Fruit fly (Drosophila melanogaster) whole organism, embryonic: ENCODE measurements around the gene g.

ENCODE experiments used
- Ada2b ChIP-seq: fragments of 200-800 bp; sonication (Bioruptor generic); IDR thresholded peaks from 2 replicates; pipeline ENCODE4 v1.3.6; 2022; ENCODE audit warnings: missing biosample characterization, missing genetic modification characterization
- CG10979 ChIP-seq: fragments of 200-800 bp; sonication (Bioruptor generic); optimal IDR thresholded peaks from 2 replicates; lab custom pipeline; 2018; ENCODE audit warnings: missing biosample characterization, mild to moderate bottlenecking, missing genetic modification characterization, moderate library complexity
- CG11504 ChIP-seq: fragments of 200-800 bp; sonication (Bioruptor generic); optimal IDR thresholded peaks from 3 replicates; lab custom pipeline; 2019; ENCODE audit warnings: missing biosample characterization, mild to moderate bottlenecking, missing genetic modification characterization, moderate library complexity
- CG11723 ChIP-seq: fragments of 200-800 bp; sonication (Bioruptor generic); optimal IDR thresholded peaks from 2 replicates; lab custom pipeline; 2017; ENCODE audit warnings: missing biosample characterization, mild to moderate bottlenecking, missing genetic modification characterization
- CG12659 ChIP-seq: fragments of 200-800 bp; sonication (Bioruptor generic); optimal IDR thresholded peaks from 3 replicates; lab custom pipeline; 2017; ENCODE audit warnings: mild to moderate bottlenecking, missing biosample characterization, missing genetic modification reagents, missing genetic modification characterization
- CG13296 ChIP-seq: fragments of 200-800 bp; sonication (Bioruptor generic); optimal IDR thresholded peaks from 3 replicates; lab custom pipeline; 2018; ENCODE audit warnings: missing biosample characterization, mild to moderate bottlenecking, missing genetic modification characterization
- CG17361 ChIP-seq: fragments of 200-800 bp; sonication (Bioruptor generic); IDR thresholded peaks from 3 replicates; pipeline ENCODE4 v1.3.6; 2022; ENCODE audit warnings: missing biosample characterization, missing genetic modification characterization
- CG18619 ChIP-seq: fragments of 200-800 bp; sonication (Bioruptor generic); optimal IDR thresholded peaks from 3 replicates; lab custom pipeline; 2017; ENCODE audit warnings: missing biosample characterization, mild to moderate bottlenecking, missing genetic modification characterization
- CG6254 ChIP-seq: fragments of 200-800 bp; sonication (Bioruptor generic); optimal IDR thresholded peaks from 3 replicates; lab custom pipeline; 2017; ENCODE audit warnings: mild to moderate bottlenecking, missing biosample characterization, missing genetic modification reagents, missing genetic modification characterization
- CG6689 ChIP-seq: fragments of 200-800 bp; sonication (Bioruptor generic); IDR thresholded peaks from 2 replicates; pipeline ENCODE4 v1.3.6; 2022; ENCODE audit warnings: missing biosample characterization, missing genetic modification characterization
- CG7556 ChIP-seq: fragments of 200-800 bp; sonication (Bioruptor generic); optimal IDR thresholded peaks from 2 replicates; lab custom pipeline; 2017; ENCODE audit warnings: missing biosample characterization, mild to moderate bottlenecking, missing genetic modification characterization
- CG7839 ChIP-seq: fragments of 200-800 bp; sonication (Bioruptor generic); optimal IDR thresholded peaks from 3 replicates; lab custom pipeline; 2018; ENCODE audit warnings: missing biosample characterization, mild to moderate bottlenecking, missing genetic modification characterization, moderate library complexity
- CG8290 ChIP-seq, 3 experiments: fragments of 200-800 bp; sonication (Bioruptor generic); optimal IDR thresholded peaks; 2 replicates each; lab custom pipeline; 2016 to 2019; ENCODE audit warnings: missing biosample characterization in 3 of 3, missing genetic modification characterization in 3 of 3, mild to moderate bottlenecking in 2 of 3, moderate library complexity in 1 of 3
- CG8359 ChIP-seq: fragments of 200-800 bp; sonication (Bioruptor generic); optimal IDR thresholded peaks from 2 replicates; lab custom pipeline; 2017; ENCODE audit warnings: missing biosample characterization, mild to moderate bottlenecking, missing genetic modification characterization, borderline replicate concordance
- CG8765 ChIP-seq: fragments of 200-800 bp; sonication (Bioruptor generic); IDR thresholded peaks from 2 replicates; pipeline ENCODE4 v1.3.6; 2022; ENCODE audit warnings: missing biosample characterization, missing genetic modification characterization
- CG8944 ChIP-seq: fragments of 200-800 bp; sonication (Bioruptor generic); optimal IDR thresholded peaks from 3 replicates; lab custom pipeline; 2016; ENCODE audit warnings: missing biosample characterization, missing genetic modification characterization
- CG9932 ChIP-seq: fragments of 200-800 bp; sonication (Bioruptor generic); IDR thresholded peaks from 2 replicates; pipeline ENCODE4 v1.3.6; 2022; ENCODE audit warnings: missing biosample characterization, missing genetic modification characterization
- CHES-1-like ChIP-seq: fragments of 200-800 bp; sonication (Bioruptor generic); optimal IDR thresholded peaks from 2 replicates; lab custom pipeline; 2016; ENCODE audit warnings: missing biosample characterization, missing genetic modification characterization
- Ets65A ChIP-seq: fragments of 200-800 bp; sonication (Bioruptor generic); peaks from one replicate; lab custom pipeline; 2016; ENCODE audit warnings: missing biosample characterization, missing genetic modification characterization
- Fer1 ChIP-seq: fragments of 200-800 bp; sonication (Bioruptor generic); optimal IDR thresholded peaks from 2 replicates; lab custom pipeline; 2017; ENCODE audit warnings: missing biosample characterization, mild to moderate bottlenecking, missing genetic modification characterization
- Gsc ChIP-seq: fragments of 200-800 bp; sonication (Bioruptor generic); IDR thresholded peaks from 2 replicates; pipeline ENCODE4 v1.3.6; 2022; ENCODE audit warnings: missing biosample characterization, missing genetic modification characterization
- HHEX ChIP-seq: fragments of 200-800 bp; sonication (Bioruptor generic); optimal IDR thresholded peaks from 3 replicates; lab custom pipeline; 2017; ENCODE audit warnings: missing biosample characterization, mild to moderate bottlenecking, missing genetic modification characterization, missing genetic modification reagents
- Hmr ChIP-seq: fragments of 200-800 bp; sonication (Bioruptor generic); optimal IDR thresholded peaks from 3 replicates; lab custom pipeline; 2017; ENCODE audit warnings: mild to moderate bottlenecking, missing biosample characterization, missing genetic modification reagents, missing genetic modification characterization
- Hr3 ChIP-seq: fragments of 200-800 bp; sonication (Bioruptor generic); optimal IDR thresholded peaks from 3 replicates; lab custom pipeline; 2016; ENCODE audit warnings: missing biosample characterization, missing genetic modification characterization
- Hr78 ChIP-seq, 2 experiments: fragments of 200-800 bp in 1 of 2; fragments of >200 bp in 1 of 2; sonication (Bioruptor generic) in 1 of 2; optimal IDR thresholded peaks; 2 replicates each; lab custom pipeline; 2017 to 2019; ENCODE audit warnings: missing biosample characterization in 2 of 2, missing genetic modification characterization in 2 of 2, mild to moderate bottlenecking in 1 of 2, moderate library complexity in 1 of 2
- Lim3 ChIP-seq: fragments of 200-800 bp; sonication (Bioruptor generic); IDR thresholded peaks from 2 replicates; pipeline ENCODE4 v1.3.6; 2022; ENCODE audit warnings: missing biosample characterization, missing genetic modification characterization
- Myb ChIP-seq: fragments of 200-800 bp; sonication (Bioruptor generic); optimal IDR thresholded peaks from 2 replicates; lab custom pipeline; 2016; ENCODE audit warnings: missing biosample characterization, missing genetic modification characterization
- PHDP ChIP-seq: fragments of 200-800 bp; sonication (Bioruptor generic); optimal IDR thresholded peaks from 3 replicates; lab custom pipeline; 2018; ENCODE audit warnings: missing biosample characterization, mild to moderate bottlenecking, missing genetic modification characterization, moderate library complexity
- al ChIP-seq: fragments of 200-800 bp; sonication (Bioruptor generic); IDR thresholded peaks from 2 replicates; pipeline ENCODE4 v1.3.6; 2022; ENCODE audit warnings: missing biosample characterization, missing genetic modification characterization
- bbx ChIP-seq: fragments of 200-800 bp; sonication (Bioruptor generic); IDR thresholded peaks from 2 replicates; pipeline ENCODE4 v1.3.6; 2022; ENCODE audit warnings: missing biosample characterization, missing genetic modification characterization; ENCODE audit not compliant: partially characterized antibody
- dmrt11E ChIP-seq: fragments of 200-800 bp; sonication (Bioruptor generic); optimal IDR thresholded peaks from 3 replicates; lab custom pipeline; 2018; ENCODE audit warnings: missing biosample characterization, mild to moderate bottlenecking, missing genetic modification characterization, moderate library complexity
- ems ChIP-seq: fragments of 200-800 bp; sonication (Bioruptor generic); optimal IDR thresholded peaks from 3 replicates; lab custom pipeline; 2016; ENCODE audit warnings: missing biosample characterization, missing genetic modification characterization
- ftz-f1 ChIP-seq: fragments of 200-800 bp; sonication (Bioruptor generic); optimal IDR thresholded peaks from 2 replicates; lab custom pipeline; 2016; ENCODE audit warnings: missing biosample characterization, missing genetic modification characterization
- gcm ChIP-seq: fragments of 200-800 bp; sonication (Bioruptor generic); optimal IDR thresholded peaks from 2 replicates; lab custom pipeline; 2019; ENCODE audit warnings: missing biosample characterization, mild to moderate bottlenecking, missing genetic modification characterization, moderate library complexity
- ind ChIP-seq: fragments of 200-800 bp; sonication (Bioruptor generic); optimal IDR thresholded peaks from 3 replicates; lab custom pipeline; 2016; ENCODE audit warnings: missing biosample characterization, missing genetic modification characterization
- klu ChIP-seq: fragments of 200-800 bp; sonication (Bioruptor generic); IDR thresholded peaks from 2 replicates; pipeline ENCODE4 v1.3.6; 2022; ENCODE audit warnings: missing biosample characterization, missing genetic modification characterization
- lilli ChIP-seq: fragments of 200-800 bp; sonication (Bioruptor generic); optimal IDR thresholded peaks from 3 replicates; lab custom pipeline; 2016; ENCODE audit warnings: missing biosample characterization, missing genetic modification characterization
- mam ChIP-seq: fragments of 200-800 bp; sonication (Bioruptor generic); optimal IDR thresholded peaks from 3 replicates; lab custom pipeline; 2016; ENCODE audit warnings: missing biosample characterization, missing genetic modification characterization
- pb ChIP-seq: fragments of 200-800 bp; sonication (Bioruptor generic); optimal IDR thresholded peaks from 3 replicates; lab custom pipeline; 2016; ENCODE audit warnings: missing biosample characterization, missing genetic modification characterization
- phol ChIP-seq: fragments of 200-800 bp; sonication (Bioruptor generic); optimal IDR thresholded peaks from 3 replicates; lab custom pipeline; 2018; ENCODE audit warnings: missing biosample characterization, mild to moderate bottlenecking, missing genetic modification characterization, moderate library complexity
- pnt ChIP-seq: fragments of 200-800 bp; sonication (Bioruptor generic); optimal IDR thresholded peaks from 3 replicates; lab custom pipeline; 2016; ENCODE audit warnings: missing biosample characterization, missing genetic modification characterization
- sd ChIP-seq: fragments of 200-800 bp; sonication (Bioruptor generic); optimal IDR thresholded peaks from 3 replicates; lab custom pipeline; 2018; ENCODE audit warnings: missing biosample characterization, mild to moderate bottlenecking, missing genetic modification characterization, moderate library complexity
- so ChIP-seq: fragments of 200-800 bp; sonication (Bioruptor generic); IDR thresholded peaks from 3 replicates; pipeline ENCODE4 v1.3.6; 2022; ENCODE audit warnings: missing biosample characterization, missing genetic modification characterization
- tgo ChIP-seq: fragments of 200-800 bp; sonication (Bioruptor generic); IDR thresholded peaks from 3 replicates; pipeline ENCODE4 v1.3.6; 2022; ENCODE audit warnings: missing biosample characterization, missing genetic modification characterization
- unpg ChIP-seq: fragments of 200-800 bp; sonication (Bioruptor generic); optimal IDR thresholded peaks from 3 replicates; lab custom pipeline; 2018; ENCODE audit warnings: missing biosample characterization, mild to moderate bottlenecking, missing genetic modification characterization, moderate library complexity
- z ChIP-seq: fragments of 200-800 bp; sonication (Bioruptor generic); IDR thresholded peaks from 3 replicates; pipeline ENCODE4 v1.3.6; 2022; ENCODE audit warnings: missing biosample characterization, missing genetic modification characterization
- zen ChIP-seq: fragments of 200-800 bp; sonication (Bioruptor generic); optimal IDR thresholded peaks from 3 replicates; lab custom pipeline; 2018; ENCODE audit warnings: missing biosample characterization, mild to moderate bottlenecking, missing genetic modification characterization, moderate library complexity

The g gene

dm6 chrX:13783958-13784907 lies 48.2 kb upstream of the g start (continued):
- no peak for TF ChIP-seq Lim3 (GFP tag; lab: Robert Waterston, UW)
- peak; percentile 17 for TF ChIP-seq Hmr (GFP tag; lab: Kevin White, UChicago)
- peak; percentile 23 for TF ChIP-seq CG8359
- 0 out of 2 replicates have a peak, but pooled peaks have one; percentile 13 for TF ChIP-seq CG9932 (GFP tag; lab: Robert Waterston, UW)
- TF ChIP-seq klu (GFP tag; lab: Robert Waterston, UW), result no peak
- TF ChIP-seq CG17361 (GFP tag; lab: Robert Waterston, UW), result peak; percentile 60; the same call in 2 of the 3 replicates
- TF ChIP-seq CG18619 (GFP tag; lab: Kevin White, UChicago), result peak; percentile 35
- peak; percentile 14 for TF ChIP-seq pnt (GFP tag; lab: Kevin White, UChicago)
- peak; percentile 38; the same call in 1 of the 3 replicates for TF ChIP-seq so (GFP tag; lab: Robert Waterston, UW)
- peak; percentile 44 for TF ChIP-seq ems (GFP tag; lab: Kevin White, UChicago)
- TF ChIP-seq Gsc, result no peak
- TF ChIP-seq Ada2b (GFP tag; lab: Robert Waterston, UW), result peak; percentile 29; the same call in 1 of the 2 replicates
- TF ChIP-seq CG8765, result no peak
- peak; percentile 30 for TF ChIP-seq dmrt11E (tag; lab: Kevin White, UChicago)
- TF ChIP-seq PHDP, result peak; percentile 66
- TF ChIP-seq zen (tag; lab: Kevin White, UChicago), result peak; percentile 69
- peak; percentile 59 for TF ChIP-seq ind
- TF ChIP-seq CG11504 (tag; lab: Kevin White, UChicago), result peak; percentile 78
- TF ChIP-seq Hr78 (GFP tag; optimal IDR thresholded peaks at IDR 0.05; lab: Kevin White, UChicago), result peak in 1 of 2 experiments; percentile 68
- peak; percentile 16 for TF ChIP-seq Hr3
- TF ChIP-seq CG10979 (tag; lab: Kevin White, UChicago), result peak; percentile 74
- peak; percentile 23 for TF ChIP-seq mam (GFP tag; lab: Kevin White, UChicago)
- peak; percentile 30 for TF ChIP-seq CG12659
- TF ChIP-seq CHES-1-like (GFP tag; lab: Kevin White, UChicago), result no peak
- TF ChIP-seq Ets65A (GFP tag; lab: Kevin White, UChicago), result peak; percentile 91
- TF ChIP-seq pb (GFP tag; lab: Kevin White, UChicago), result peak; percentile 10
- TF ChIP-seq Fer1 (GFP tag; lab: Kevin White, UChicago), result peak; percentile 18
- TF ChIP-seq lilli, result peak; percentile 49
- 0 out of 2 replicates have a peak, but pooled peaks have one; percentile 30 for TF ChIP-seq CG6689 (GFP tag; lab: Robert Waterston, UW)
- TF ChIP-seq z (GFP tag; lab: Robert Waterston, UW), result no peak
- peak; percentile 67 for TF ChIP-seq unpg (GFP tag; lab: Kevin White, UChicago)
- TF ChIP-seq bbx (GFP tag; lab: Robert Waterston, UW), result no peak
- TF ChIP-seq CG7556, result peak; percentile 58
- peak; percentile 47 for TF ChIP-seq tgo (GFP tag; lab: Robert Waterston, UW)
- peak; percentile 72 for TF ChIP-seq CG7839 (tag; lab: Kevin White, UChicago)
- TF ChIP-seq phol (tag; lab: Kevin White, UChicago), result peak; percentile 76
- TF ChIP-seq CG8290 (GFP tag; optimal IDR thresholded peaks at IDR 0.05; lab: Kevin White, UChicago), result no peak
- no peak for TF ChIP-seq CG8290 (tag; optimal IDR thresholded peaks at IDR 0.05; lab: Kevin White, UChicago)
- peak; percentile 10 for TF ChIP-seq CG11723
- peak; percentile 12 for TF ChIP-seq ftz-f1
- no peak; the same call in 1 of the 2 replicates for TF ChIP-seq al (GFP tag; lab: Robert Waterston, UW)
- peak; percentile 36 for TF ChIP-seq CG8944 (GFP tag; lab: Kevin White, UChicago)
- TF ChIP-seq Myb (GFP tag; lab: Kevin White, UChicago), result peak; percentile 1
- TF ChIP-seq HHEX (GFP tag; lab: Kevin White, UChicago), result peak; percentile 15
- TF ChIP-seq sd (tag; lab: Kevin White, UChicago), result peak; percentile 77
- peak; percentile 54 for TF ChIP-seq CG6254 (GFP tag; lab: Kevin White, UChicago)
- peak; percentile 25 for TF ChIP-seq gcm (GFP tag; lab: Kevin White, UChicago)
- TF ChIP-seq CG13296 (GFP tag; lab: Kevin White, UChicago), result peak; percentile 30
